Fruit fly (Drosophila melanogaster): ENCODE data around the gene rump.

rump gene

DNA sequence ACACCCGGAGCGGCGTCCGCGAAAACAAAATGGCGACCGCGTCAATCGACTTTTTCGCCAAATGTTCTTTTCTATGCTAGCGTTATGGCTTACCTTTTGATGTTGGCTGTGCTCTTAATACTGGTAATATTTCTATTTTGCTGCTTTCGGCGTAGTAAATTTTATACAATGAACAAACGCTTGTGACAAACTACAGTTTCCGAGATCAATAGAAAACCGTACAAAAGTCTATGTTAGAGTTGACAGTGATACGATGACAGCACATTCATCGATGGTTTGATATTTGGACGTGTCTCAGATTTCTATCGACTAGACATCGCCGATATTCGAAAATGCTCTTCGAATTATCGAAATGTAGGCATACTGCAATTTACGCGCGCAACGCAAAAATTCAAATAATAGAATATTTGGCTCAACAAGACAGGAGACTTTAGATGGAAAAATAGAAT, at the start of gene rump (continued):
- TF ChIP-seq pnt (GFP tag; optimal IDR thresholded peaks at IDR 0.05) = no peak
- TF ChIP-seq CG6689 (GFP tag; IDR thresholded peaks at IDR 0.05) = no peak
- peak; percentile 77 for TF ChIP-seq CG14710 (tag; optimal IDR thresholded peaks at IDR 0.05)
- TF ChIP-seq CG17359 (tag; optimal IDR thresholded peaks at IDR 0.05) = no peak
- TF ChIP-seq her (GFP tag; optimal IDR thresholded peaks at IDR 0.05) = peak; percentile 8
- TF ChIP-seq vnd (GFP tag; IDR thresholded peaks at IDR 0.05; ENCODE audit: partially characterized antibody) = no peak
- no peak for TF ChIP-seq corto (GFP tag; optimal IDR thresholded peaks at IDR 0.05)
- TF ChIP-seq ken (GFP tag; IDR thresholded peaks at IDR 0.05) = no peak
- peak; percentile 19 for TF ChIP-seq nom (GFP tag; optimal IDR thresholded peaks at IDR 0.05)
- no peak for TF ChIP-seq CG14965 (GFP tag; optimal IDR thresholded peaks at IDR 0.05; ENCODE audit: borderline replicate concordance)
- TF ChIP-seq zfh2 (GFP tag; optimal IDR thresholded peaks at IDR 0.05) = no peak
- TF ChIP-seq br (optimal IDR thresholded peaks at IDR 0.05) = no peak
- peak; percentile 33 for TF ChIP-seq CG2120 (GFP tag; optimal IDR thresholded peaks at IDR 0.05)
- no peak for TF ChIP-seq mirr (GFP tag; optimal IDR thresholded peaks at IDR 0.05)
- TF ChIP-seq Camta (GFP tag; optimal IDR thresholded peaks at IDR 0.05) = no peak
- TF ChIP-seq psq (GFP tag; optimal IDR thresholded peaks at IDR 0.05) = no peak
- no peak for TF ChIP-seq CG4328 (GFP tag; optimal IDR thresholded peaks at IDR 0.05)
- peak; percentile 2 for TF ChIP-seq CG15479 (GFP tag; optimal IDR thresholded peaks at IDR 0.05)
- TF ChIP-seq Usf (GFP tag; optimal IDR thresholded peaks at IDR 0.05) = no peak
- no peak for TF ChIP-seq sisA (GFP tag; IDR thresholded peaks at IDR 0.05)
- no peak for TF ChIP-seq CG11723 (GFP tag; optimal IDR thresholded peaks at IDR 0.05)
- TF ChIP-seq CG7556 (GFP tag; optimal IDR thresholded peaks at IDR 0.05) = no peak
- TF ChIP-seq Pdp1 (GFP tag; optimal IDR thresholded peaks at IDR 0.05) = peak in 1 of 2 experiments; percentile 29
- TF ChIP-seq slp2 (GFP tag; optimal IDR thresholded peaks at IDR 0.05) = no peak
- no peak for TF ChIP-seq sc (optimal IDR thresholded peaks at IDR 0.05)
- TF ChIP-seq sc (GFP tag; optimal IDR thresholded peaks at IDR 0.05) = no peak
- TF ChIP-seq CG9797 (GFP tag; optimal IDR thresholded peaks at IDR 0.05) = peak; percentile 63
- TF ChIP-seq gfzf (GFP tag; optimal IDR thresholded peaks at IDR 0.05) = peak; percentile 49
- TF ChIP-seq toy (GFP tag; IDR thresholded peaks at IDR 0.05) = no peak
- TF ChIP-seq az2 (GFP tag; optimal IDR thresholded peaks at IDR 0.05) = no peak
- TF ChIP-seq CG4854 (GFP tag; optimal IDR thresholded peaks at IDR 0.05) = peak; percentile 9
- TF ChIP-seq CG15514 (GFP tag; optimal IDR thresholded peaks at IDR 0.05) = peak; percentile 58
- TF ChIP-seq yki (optimal IDR thresholded peaks at IDR 0.05) = no peak
- peak; percentile 78 for TF ChIP-seq Ets97D (GFP tag; optimal IDR thresholded peaks at IDR 0.05)
- no peak for TF ChIP-seq tup (GFP tag; optimal IDR thresholded peaks at IDR 0.05)
- TF ChIP-seq Mrtf (GFP tag; IDR thresholded peaks at IDR 0.05) = no peak
- no peak for TF ChIP-seq gcm2 (GFP tag; optimal IDR thresholded peaks at IDR 0.05)
- TF ChIP-seq hb (GFP tag; IDR thresholded peaks at IDR 0.05; ENCODE audit: partially characterized antibody) = no peak
- no peak for TF ChIP-seq CG17612 (GFP tag; IDR thresholded peaks at IDR 0.05)
- peak; percentile 43 for TF ChIP-seq lilli (GFP tag; optimal IDR thresholded peaks at IDR 0.05)
- TF ChIP-seq CG6854 (GFP tag; optimal IDR thresholded peaks at IDR 0.05) = no peak
- no peak for TF ChIP-seq Vsx1 (GFP tag; optimal IDR thresholded peaks at IDR 0.05)
- peak; percentile 80 for TF ChIP-seq CG12659 (GFP tag; optimal IDR thresholded peaks at IDR 0.05)
- TF ChIP-seq chn (GFP tag; optimal IDR thresholded peaks at IDR 0.05) = no peak
- no peak for TF ChIP-seq CG7987 (GFP tag; optimal IDR thresholded peaks at IDR 0.05)
- TF ChIP-seq CG9609 (GFP tag; optimal IDR thresholded peaks at IDR 0.05) = no peak
- peak in 1 of 3 experiments; percentile 58 for TF ChIP-seq Stat92E (GFP tag; optimal IDR thresholded peaks at IDR 0.05)
- peak; percentile 48 for TF ChIP-seq CG2712 (tag; optimal IDR thresholded peaks at IDR 0.05)
- TF ChIP-seq nmo (GFP tag; optimal IDR thresholded peaks at IDR 0.05) = peak; percentile 46
- TF ChIP-seq CG5245 (GFP tag; optimal IDR thresholded peaks at IDR 0.05) = no peak
- TF ChIP-seq gsb-n (tag; optimal IDR thresholded peaks at IDR 0.05) = no peak
